Worm (Caenorhabditis elegans) whole organism, young adult: ENCODE results near the gene clec-175.
A peak's percentile ranks its signal among the peaks of the same experiment; 100 is the strongest.

Source experiments
- C06A6.2 ChIP-seq: fragments of 200-800 bp; sonication (Bioruptor generic); conservative IDR thresholded peaks from 2 replicates; pipeline ENCODE4 v1.3.6; 2022; ENCODE audit warnings: missing genetic modification characterization, missing compliant biosample characterization
- F39B2.1 ChIP-seq: fragments of 200-800 bp; sonication (Bioruptor generic); IDR thresholded peaks from 2 replicates; pipeline ENCODE4 v1.3.6; 2022; ENCODE audit warnings: missing genetic modification reagents, missing genetic modification characterization, missing compliant biosample characterization
- F55B11.4 ChIP-seq: sonication (generic microtip); optimal IDR thresholded peaks from 2 replicates; lab custom pipeline; 2016; ENCODE audit warnings: missing compliant biosample characterization, missing genetic modification characterization, borderline replicate concordance; ENCODE audit not compliant: insufficient read depth
- T26A5.8 ChIP-seq: sonication (generic microtip); optimal IDR thresholded peaks from 2 replicates; lab custom pipeline; 2016; ENCODE audit warnings: missing genetic modification characterization, missing compliant biosample characterization
- ama-1 ChIP-seq, 3 experiments: fragments of 150-350 bp in 1 of 3; sonication (generic microtip) in 2 of 3; optimal IDR thresholded peaks; 2 replicates each; lab custom pipeline; 2014 to 2018; ENCODE audit warnings: missing biosample characterization in 2 of 3, missing genetic modification characterization in 2 of 3, missing genetic modification reagents in 2 of 3
- aptf-3 ChIP-seq: fragments of 200-800 bp; sonication (Bioruptor generic); IDR thresholded peaks from 2 replicates; pipeline ENCODE4 v1.3.6; 2022; ENCODE audit warnings: missing genetic modification characterization, missing compliant biosample characterization
- athp-1 ChIP-seq: sonication (generic microtip); optimal IDR thresholded peaks from 2 replicates; lab custom pipeline; 2017; ENCODE audit warnings: mild to moderate bottlenecking, missing genetic modification characterization, missing compliant biosample characterization
- ceh-79 ChIP-seq: sonication (generic microtip); optimal IDR thresholded peaks from 2 replicates; lab custom pipeline; 2017; ENCODE audit warnings: mild to moderate bottlenecking, missing genetic modification characterization, missing compliant biosample characterization
- dox-1 ChIP-seq: fragments of 200-800 bp; sonication (Bioruptor generic); IDR thresholded peaks from 2 replicates; pipeline ENCODE4 v1.3.6; 2022; ENCODE audit warnings: missing genetic modification reagents, missing genetic modification characterization, missing compliant biosample characterization
- dpff-1 ChIP-seq: sonication (generic microtip); optimal IDR thresholded peaks from 2 replicates; lab custom pipeline; 2017; ENCODE audit warnings: mild to moderate bottlenecking, missing genetic modification characterization, missing compliant biosample characterization
- egl-18 ChIP-seq: fragments of 200-800 bp; sonication (Bioruptor generic); IDR thresholded peaks from 2 replicates; pipeline ENCODE4 v1.3.6; 2022; ENCODE audit warnings: missing genetic modification reagents, missing genetic modification characterization, missing compliant biosample characterization
- egl-44 ChIP-seq: fragments of 200-800 bp; sonication (Bioruptor generic); IDR thresholded peaks from 2 replicates; pipeline ENCODE4 v1.3.6; 2022; ENCODE audit warnings: missing genetic modification reagents, missing genetic modification characterization, missing compliant biosample characterization
- hlh-12 ChIP-seq: sonication (generic microtip); optimal IDR thresholded peaks from 2 replicates; lab custom pipeline; 2016; ENCODE audit warnings: missing genetic modification characterization, missing compliant biosample characterization
- hmg-1.2 ChIP-seq: fragments of 200-800 bp; sonication (Bioruptor generic); IDR thresholded peaks from 2 replicates; pipeline ENCODE4 v1.3.6; 2022; ENCODE audit warnings: missing genetic modification reagents, missing genetic modification characterization, missing compliant biosample characterization
- hmg-20 ChIP-seq: fragments of 200-800 bp; sonication (Bioruptor generic); IDR thresholded peaks from 2 replicates; pipeline ENCODE4 v1.3.6; 2022; ENCODE audit warnings: missing genetic modification reagents, missing genetic modification characterization, missing compliant biosample characterization
- lag-1 ChIP-seq: fragments of 200-800 bp; sonication (Bioruptor generic); IDR thresholded peaks from 2 replicates; pipeline ENCODE4 v1.3.6; 2022; ENCODE audit warnings: missing genetic modification reagents, missing genetic modification characterization, missing compliant biosample characterization
- lin-54 ChIP-seq: fragments of 200-800 bp; sonication (Bioruptor generic); optimal IDR thresholded peaks from 2 replicates; lab custom pipeline; 2018; ENCODE audit warnings: mild to moderate bottlenecking, missing genetic modification characterization, missing compliant biosample characterization
- mel-28 ChIP-seq: sonication (generic microtip); optimal IDR thresholded peaks from 2 replicates; lab custom pipeline; 2016; ENCODE audit warnings: borderline replicate concordance, mild to moderate bottlenecking, missing genetic modification characterization, missing compliant biosample characterization
- nfya-1 ChIP-seq: sonication (generic microtip); optimal IDR thresholded peaks from 2 replicates; lab custom pipeline; 2017; ENCODE audit warnings: antibody characterized with exemption, missing compliant biosample characterization, missing genetic modification characterization, borderline replicate concordance; ENCODE audit not compliant: insufficient read depth
- nfya-2 ChIP-seq: fragments of 200-800 bp; sonication (Bioruptor generic); IDR thresholded peaks from 2 replicates; pipeline ENCODE4 v1.3.6; 2022; ENCODE audit warnings: missing genetic modification reagents, missing genetic modification characterization, missing compliant biosample characterization
- nfyb-1 ChIP-seq: fragments of 200-800 bp; sonication (Bioruptor generic); IDR thresholded peaks from 2 replicates; pipeline ENCODE4 v1.3.6; 2022; ENCODE audit warnings: missing genetic modification reagents, missing genetic modification characterization, missing compliant biosample characterization
- nhr-90 ChIP-seq: sonication (generic microtip); optimal IDR thresholded peaks from 2 replicates; lab custom pipeline; 2016; ENCODE audit warnings: missing genotype, mild to moderate bottlenecking, missing genetic modification characterization, missing compliant biosample characterization
- rpc-1 ChIP-seq, 2 experiments: fragments of 150-350 bp in 1 of 2; sonication (generic microtip) in 1 of 2; optimal IDR thresholded peaks; 2 replicates each; lab custom pipeline; 2014 to 2018; ENCODE audit warnings: missing biosample characterization in 1 of 2, missing genetic modification characterization in 1 of 2, missing genetic modification reagents in 1 of 2, missing genotype in 1 of 2
- sdz-38 ChIP-seq: sonication (generic microtip); optimal IDR thresholded peaks from 2 replicates; lab custom pipeline; 2016; ENCODE audit warnings: missing genotype, missing genetic modification characterization, missing compliant biosample characterization
- sea-2 ChIP-seq: fragments of 200-800 bp; sonication (Bioruptor generic); IDR thresholded peaks from 2 replicates; pipeline ENCODE4 v1.3.6; 2022; ENCODE audit warnings: missing genetic modification characterization, missing compliant biosample characterization
- snpc-1.3 ChIP-seq: sonication (generic microtip); optimal IDR thresholded peaks from 2 replicates; lab custom pipeline; 2017; ENCODE audit warnings: missing genetic modification characterization, mild to moderate bottlenecking, missing compliant biosample characterization, antibody characterized with exemption, moderate library complexity, missing genotype, missing genetic modification reagents; ENCODE audit not compliant: insufficient read depth
- snpc-4 ChIP-seq, 5 experiments: fragments of 150-350 bp in 1 of 5; sonication (generic microtip) in 4 of 5; optimal IDR thresholded peaks; 2 replicates each; lab custom pipeline; 2014 to 2018; ENCODE audit warnings: missing genetic modification characterization in 5 of 5, missing biosample characterization in 3 of 5, antibody characterized with exemption in 2 of 5, mild to moderate bottlenecking in 2 of 5, missing compliant biosample characterization in 2 of 5, missing genotype in 2 of 5, moderate library complexity in 2 of 5, missing genetic modification reagents in 1 of 5
- sptf-2 ChIP-seq: fragments of 200-800 bp; sonication (Bioruptor generic); optimal IDR thresholded peaks from 2 replicates; lab custom pipeline; 2018; ENCODE audit warnings: mild to moderate bottlenecking, missing genetic modification characterization, missing compliant biosample characterization
- zfh-2 ChIP-seq: fragments of 200-800 bp; sonication (Bioruptor generic); conservative IDR thresholded peaks from 2 replicates; pipeline ENCODE4 v1.3.6; 2022; ENCODE audit warnings: missing genetic modification reagents, missing genetic modification characterization, missing compliant biosample characterization

Gene clec-175

DNA sequence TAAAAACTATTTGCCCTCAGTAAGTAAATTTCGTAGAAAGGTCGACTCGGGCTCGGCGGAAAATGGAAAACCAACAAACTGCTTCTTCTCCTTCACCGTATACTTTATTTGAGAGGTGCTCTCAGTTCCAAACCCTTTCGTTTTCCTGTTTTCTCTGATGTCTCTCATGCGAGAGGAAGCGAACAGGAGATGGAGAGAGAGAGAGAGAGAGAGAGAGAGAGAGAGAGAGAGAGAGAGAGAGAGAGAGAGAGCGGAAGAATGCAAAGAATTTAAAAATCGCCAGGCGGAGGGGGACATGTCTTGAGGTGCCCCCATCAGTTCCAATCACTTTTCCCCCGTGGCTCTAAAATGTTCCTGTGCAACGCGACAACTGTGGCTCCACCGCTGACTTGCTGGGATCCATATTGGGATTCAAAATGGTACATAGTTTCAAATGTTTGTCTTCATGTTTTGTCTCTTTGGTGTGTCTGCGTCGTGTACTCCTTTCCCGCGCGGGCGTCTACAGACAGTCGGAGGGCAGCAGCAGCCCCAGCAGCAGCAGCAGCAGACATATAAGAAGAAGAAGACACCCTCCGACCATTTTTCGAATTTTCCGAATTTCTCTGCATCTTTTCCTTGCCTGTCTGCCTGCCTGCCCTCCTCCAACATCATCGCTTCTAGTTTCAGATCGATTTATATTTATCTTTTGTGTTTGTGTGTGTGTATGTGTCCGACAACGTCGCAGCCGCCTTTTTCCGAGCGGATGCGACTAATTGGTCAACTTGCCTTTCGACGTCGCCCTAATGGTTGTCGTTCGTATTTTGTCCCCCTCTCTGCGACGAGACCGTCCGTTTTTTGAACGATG, 32.4 kb downstream of the clec-175 start, which contains the start of gene R08C7.11 (continued):
- TF ChIP-seq rpc-1 (optimal IDR thresholded peaks at IDR 0.05; lab: Kevin White, UChicago) (no peak), rpc-1 (tag; optimal IDR thresholded peaks at IDR 0.05; lab: Kevin White, UChicago) (no peak), sptf-2 (GFP tag; lab: Kevin White, UChicago) (no peak), F55B11.4 (no peak), lin-54 (GFP tag; lab: Kevin White, UChicago) (no peak), dox-1 (GFP tag; lab: Robert Waterston, UW) (no peak; the same call in 1 of the 2 replicates), nfya-1 (tag; lab: Kevin White, UChicago) (no peak), snpc-1.3 (tag; lab: Kevin White, UChicago) (no peak), sdz-38 (tag; lab: Kevin White, UChicago) (no peak), athp-1 (no peak), snpc-4 (GFP tag; optimal IDR thresholded peaks at IDR 0.05; lab: Kevin White, UChicago) (no peak), snpc-4 (tag; optimal IDR thresholded peaks at IDR 0.05; lab: Kevin White, UChicago) (peak in 1 of 4 experiments; percentile 28), C06A6.2 (GFP tag; lab: Robert Waterston, UW) (no peak), egl-44 (peak; percentile 71; the same call in 1 of the 2 replicates), nhr-90 (no peak), ceh-79 (no peak), ama-1 (optimal IDR thresholded peaks at IDR 0.05; lab: Kevin White, UChicago) (no peak), ama-1 (GFP tag; optimal IDR thresholded peaks at IDR 0.05; lab: Kevin White, UChicago) (no peak)

- TF ChIP-seq nfyb-1 (no peak), zfh-2 (no peak)
Measured at ce11 chrIV:4456658-4457057, 34.5 kb downstream of the clec-175 start.

- TF ChIP-seq egl-18 (GFP tag; lab: Robert Waterston, UW) (0 out of 2 replicates have a peak, but pooled peaks have one; percentile 60), lag-1 (GFP tag; lab: Robert Waterston, UW) (no peak), nfyb-1 (0 out of 2 replicates have a peak, but pooled peaks have one; percentile 41)
Measured at ce11 chrIV:4459342-4459741, 37.2 kb downstream of the clec-175 start.

- TF ChIP-seq sdz-38 (tag; lab: Kevin White, UChicago), result no peak
- peak; percentile 39; the same call in 1 of the 2 replicates for TF ChIP-seq hmg-1.2 (GFP tag; lab: Robert Waterston, UW)
Measured at ce11 chrIV:4463132-4463531, 41.0 kb downstream of the clec-175 start, which contains the start of gene M01H9.2. Gene M01H9.2, minus strand, starts transcription at chrIV:4463232.

ce11 chrIV:4465184-4465583, 43.1 kb downstream of the clec-175 start, which contains the start of gene M01H9.5:
Gene M01H9.5, plus strand, starts transcription at chrIV:4465484.
- TF ChIP-seq mel-28, result no peak
- TF ChIP-seq nfya-2 (GFP tag; lab: Robert Waterston, UW), result no peak
- TF ChIP-seq sea-2 (GFP tag; lab: Robert Waterston, UW), result no peak
- TF ChIP-seq dpff-1 (tag; lab: Kevin White, UChicago), result no peak
- TF ChIP-seq hlh-12 (tag; lab: Kevin White, UChicago), result no peak
- no peak for TF ChIP-seq aptf-3
- no peak for TF ChIP-seq hmg-20
- no peak for TF ChIP-seq T26A5.8
- no peak for TF ChIP-seq snpc-4 (GFP tag; optimal IDR thresholded peaks at IDR 0.05; lab: Kevin White, UChicago)
- TF ChIP-seq snpc-4 (tag; optimal IDR thresholded peaks at IDR 0.05; lab: Kevin White, UChicago), result no peak
- TF ChIP-seq F39B2.1, result no peak
- TF ChIP-seq, all 124 proteins: peak for 0
